Fruit fly (Drosophila melanogaster) whole organism, wandering third instar larva: ENCODE data around the gene Pdp.
A peak's percentile ranks its signal among the peaks of the same experiment; 100 is the strongest.

Source experiments
- Abd-B ChIP-seq: fragments of >200 bp; optimal IDR thresholded peaks from 2 replicates; lab custom pipeline; 2017; ENCODE audit warnings: missing biosample characterization, missing genetic modification characterization
- CG32264 ChIP-seq: fragments of 200-800 bp; sonication (Bioruptor generic); optimal IDR thresholded peaks from 2 replicates; lab custom pipeline; 2016; ENCODE audit warnings: missing biosample characterization, missing genetic modification characterization
- CG9705 ChIP-seq: fragments of 200-800 bp; sonication (Bioruptor generic); optimal IDR thresholded peaks from 2 replicates; lab custom pipeline; 2018; ENCODE audit warnings: missing biosample characterization, mild to moderate bottlenecking, missing genetic modification characterization
- CrebA ChIP-seq: fragments of 200-800 bp; sonication (Bioruptor generic); optimal IDR thresholded peaks from 2 replicates; lab custom pipeline; 2016; ENCODE audit warnings: missing biosample characterization, mild to moderate bottlenecking, missing genetic modification characterization, borderline replicate concordance
- Dfd ChIP-seq: fragments of >200 bp; optimal IDR thresholded peaks from 2 replicates; lab custom pipeline; 2017; ENCODE audit warnings: missing biosample characterization, missing genetic modification characterization
- Dif ChIP-seq: fragments of 200-275, 200-300 bp; sonication (Bioruptor generic); optimal IDR thresholded peaks from 2 replicates; lab custom pipeline; 2018; ENCODE audit warnings: missing biosample characterization, missing genetic modification characterization; ENCODE audit not compliant: partially characterized antibody
- GATAd ChIP-seq: sonication (Bioruptor generic); optimal IDR thresholded peaks from 2 replicates; lab custom pipeline; 2016; ENCODE audit warnings: missing biosample characterization, missing genetic modification characterization
- HLH106 ChIP-seq: fragments of 200-800 bp; optimal IDR thresholded peaks from 3 replicates; lab custom pipeline; 2019; ENCODE audit warnings: missing biosample characterization, mild to moderate bottlenecking, missing genetic modification characterization, moderate library complexity
- Hnf4 ChIP-seq: fragments of 200-800 bp; sonication (Bioruptor generic); optimal IDR thresholded peaks from 2 replicates; lab custom pipeline; 2016; ENCODE audit warnings: missing biosample characterization, mild to moderate bottlenecking, missing genetic modification characterization
- Hr78 ChIP-seq: fragments of >200 bp; optimal IDR thresholded peaks from 2 replicates; lab custom pipeline; 2017; ENCODE audit warnings: missing biosample characterization, missing genetic modification characterization
- Hr83 ChIP-seq: fragments of 200-300 bp; sonication (Bioruptor generic); optimal IDR thresholded peaks from 2 replicates; lab custom pipeline; 2016; ENCODE audit warnings: missing biosample characterization, mild to moderate bottlenecking, missing genetic modification characterization, moderate library complexity; ENCODE audit not compliant: poor library complexity, severe bottlenecking
- Jra ChIP-seq: sonication (Bioruptor generic); optimal IDR thresholded peaks from 2 replicates; lab custom pipeline; 2016; ENCODE audit warnings: missing biosample characterization, missing genetic modification characterization
- Mio ChIP-seq: sonication (Bioruptor generic); optimal IDR thresholded peaks from 2 replicates; lab custom pipeline; 2016; ENCODE audit warnings: missing biosample characterization, missing genetic modification characterization
- Myc ChIP-seq: fragments of >200 bp; optimal IDR thresholded peaks from 2 replicates; lab custom pipeline; 2017
- N ChIP-seq: fragments of >200 bp; optimal IDR thresholded peaks from 2 replicates; lab custom pipeline; 2018; ENCODE audit warnings: missing biosample characterization, missing external identifiers, missing genetic modification characterization
- OdsH ChIP-seq: fragments of 200-800 bp; sonication (Bioruptor generic); optimal IDR thresholded peaks from 2 replicates; lab custom pipeline; 2016; ENCODE audit warnings: missing biosample characterization, mild to moderate bottlenecking, missing genetic modification characterization
- Rel ChIP-seq, 2 experiments: fragments of 200-800 bp; sonication (Bioruptor generic) in 1 of 2; optimal IDR thresholded peaks; 2 replicates in 1 of 2; 3 replicates in 1 of 2; lab custom pipeline; 2016 to 2019; ENCODE audit warnings: mild to moderate bottlenecking in 2 of 2, missing biosample characterization in 2 of 2, missing genetic modification characterization in 2 of 2, moderate library complexity in 1 of 2
- Sp1 ChIP-seq: fragments of 200-800 bp; sonication (Bioruptor generic); optimal IDR thresholded peaks from 3 replicates; lab custom pipeline; 2019; ENCODE audit warnings: missing biosample characterization, mild to moderate bottlenecking, missing genetic modification characterization, moderate library complexity
- Vsx2 ChIP-seq: fragments of 200-300, 225-300 bp; sonication (Bioruptor generic); optimal IDR thresholded peaks from 2 replicates; lab custom pipeline; 2018; ENCODE audit warnings: missing biosample characterization, missing genetic modification characterization; ENCODE audit not compliant: partially characterized antibody
- br ChIP-seq: fragments of 200-800 bp; sonication (Bioruptor generic); optimal IDR thresholded peaks from 2 replicates; lab custom pipeline; 2016; ENCODE audit warnings: missing biosample characterization, missing genetic modification characterization
- brk ChIP-seq: fragments of 200-800 bp; sonication (Bioruptor generic); optimal IDR thresholded peaks from 2 replicates; lab custom pipeline; 2016; ENCODE audit warnings: missing biosample characterization, mild to moderate bottlenecking, missing genetic modification characterization
- dl ChIP-seq, 2 experiments: fragments of 175-275, 200-275 bp in 1 of 2; fragments of 200-275 bp in 1 of 2; sonication (Bioruptor generic); optimal IDR thresholded peaks; lab custom pipeline; 2018; ENCODE audit warnings: mild to moderate bottlenecking in 2 of 2, missing biosample characterization in 2 of 2, missing genetic modification characterization in 2 of 2, moderate library complexity in 2 of 2; ENCODE audit not compliant: partially characterized antibody in 2 of 2, insufficient read depth in 1 of 2
- dmrt93B ChIP-seq: fragments of 200-800 bp; sonication (Bioruptor generic); optimal IDR thresholded peaks from 2 replicates; lab custom pipeline; 2018; ENCODE audit warnings: missing biosample characterization, mild to moderate bottlenecking, missing genetic modification characterization
- dsf ChIP-seq: sonication (Bioruptor generic); optimal IDR thresholded peaks from 2 replicates; lab custom pipeline; 2016; ENCODE audit warnings: missing biosample characterization, missing genetic modification characterization, borderline replicate concordance
- ey ChIP-seq: fragments of 200-800 bp; sonication (Bioruptor generic); optimal IDR thresholded peaks from 2 replicates; lab custom pipeline; 2016; ENCODE audit warnings: missing biosample characterization, missing genetic modification characterization
- foxo ChIP-seq, 2 experiments: fragments of 200-800 bp; sonication (Bioruptor generic); optimal IDR thresholded peaks; 2 replicates in 1 of 2; 3 replicates in 1 of 2; lab custom pipeline; 2016 to 2017; ENCODE audit warnings: missing biosample characterization in 2 of 2, missing genetic modification characterization in 2 of 2
- fru ChIP-seq: fragments of 200-800 bp; sonication (Bioruptor generic); optimal IDR thresholded peaks from 3 replicates; lab custom pipeline; 2016; ENCODE audit warnings: missing biosample characterization, mild to moderate bottlenecking, missing genetic modification characterization
- h ChIP-seq: fragments of 200-800 bp; sonication (Bioruptor generic); optimal IDR thresholded peaks from 3 replicates; lab custom pipeline; 2016; ENCODE audit warnings: missing biosample characterization, mild to moderate bottlenecking, missing genetic modification characterization
- jim ChIP-seq: fragments of 175-275, 200-325 bp; sonication (Bioruptor generic); optimal IDR thresholded peaks from 2 replicates; lab custom pipeline; 2016; ENCODE audit warnings: missing biosample characterization, mild to moderate bottlenecking, missing genetic modification characterization
- lola ChIP-seq: fragments of >200 bp; optimal IDR thresholded peaks from 2 replicates; lab custom pipeline; 2017; ENCODE audit warnings: missing biosample characterization, missing genetic modification characterization
- pan ChIP-seq: fragments of >200 bp; optimal IDR thresholded peaks from 2 replicates; lab custom pipeline; 2017
- psq ChIP-seq: fragments of 200-800 bp; sonication (Bioruptor generic); optimal IDR thresholded peaks from 3 replicates; lab custom pipeline; 2017; ENCODE audit warnings: missing biosample characterization, mild to moderate bottlenecking, missing genetic modification characterization, moderate library complexity
- rgr ChIP-seq: fragments of 200-800 bp; sonication (Bioruptor generic); optimal IDR thresholded peaks from 3 replicates; lab custom pipeline; 2016; ENCODE audit warnings: missing biosample characterization, mild to moderate bottlenecking, missing genetic modification characterization
- sage ChIP-seq: fragments of 200-800 bp; sonication (Bioruptor generic); optimal IDR thresholded peaks from 2 replicates; lab custom pipeline; 2016; ENCODE audit warnings: missing biosample characterization, mild to moderate bottlenecking, missing genetic modification characterization
- sv ChIP-seq: fragments of 200-800 bp; sonication (Bioruptor generic); optimal IDR thresholded peaks from 3 replicates; lab custom pipeline; 2016; ENCODE audit warnings: missing biosample characterization, missing genetic modification characterization
- tai ChIP-seq: sonication (Bioruptor generic); optimal IDR thresholded peaks from 2 replicates; lab custom pipeline; 2016; ENCODE audit warnings: missing biosample characterization, missing genetic modification characterization
- usp ChIP-seq: fragments of >200 bp; optimal IDR thresholded peaks from 2 replicates; lab custom pipeline; 2017; ENCODE audit warnings: missing biosample characterization, missing genetic modification characterization
- woc ChIP-seq: sonication (Bioruptor generic); optimal IDR thresholded peaks from 2 replicates; lab custom pipeline; 2016; ENCODE audit warnings: missing biosample characterization, mild to moderate bottlenecking, missing genetic modification characterization

The Pdp gene

dm6 chrX:7705175-7706097 lies 29.0 kb downstream of the Pdp start:
- TF ChIP-seq Mio (GFP tag; lab: Kevin White, UChicago) = peak; percentile 11
- TF ChIP-seq OdsH (GFP tag; lab: Kevin White, UChicago) = peak; percentile 94
- TF ChIP-seq dl (GFP tag; optimal IDR thresholded peaks at IDR 0.05; lab: Kevin White, UChicago; ENCODE audit: insufficient read depth in 1 of 2, partially characterized antibody in 2 of 2) = peak; percentile 78 to 85
- peak; percentile 30 for TF ChIP-seq Dfd (GFP tag; lab: Kevin White, UChicago)
- TF ChIP-seq CG9705 = peak; percentile 82
- peak; percentile 95 for TF ChIP-seq h (GFP tag; lab: Kevin White, UChicago)
- TF ChIP-seq foxo (GFP tag; optimal IDR thresholded peaks at IDR 0.05; lab: Kevin White, UChicago) = peak in 1 of 2 experiments; percentile 96
- TF ChIP-seq Vsx2 (GFP tag; lab: Kevin White, UChicago) = peak; percentile 59
- TF ChIP-seq tai (GFP tag; lab: Kevin White, UChicago) = peak; percentile 46
- peak; percentile 49 for TF ChIP-seq Jra
- peak; percentile 94 for TF ChIP-seq HLH106 (tag; lab: Kevin White, UChicago)
- peak; percentile 91 for TF ChIP-seq ey (GFP tag; lab: Kevin White, UChicago)
- peak; percentile 14 for TF ChIP-seq dsf (GFP tag; lab: Kevin White, UChicago)
- peak; percentile 36 for TF ChIP-seq CG32264 (GFP tag; lab: Kevin White, UChicago)
- TF ChIP-seq N (GFP tag; lab: Kevin White, UChicago) = no peak
- TF ChIP-seq GATAd (GFP tag; lab: Kevin White, UChicago) = peak; percentile 29
- TF ChIP-seq sage = peak; percentile 57
- TF ChIP-seq brk (GFP tag; lab: Kevin White, UChicago) = peak; percentile 80
- TF ChIP-seq Rel (GFP tag; optimal IDR thresholded peaks at IDR 0.05; lab: Kevin White, UChicago) = peak; percentile 36
- TF ChIP-seq Rel (tag; optimal IDR thresholded peaks at IDR 0.05; lab: Kevin White, UChicago) = no peak
- TF ChIP-seq CrebA (GFP tag; lab: Kevin White, UChicago) = no peak
- peak; percentile 95 for TF ChIP-seq rgr (GFP tag; lab: Kevin White, UChicago)
- no peak for TF ChIP-seq Abd-B
- no peak for TF ChIP-seq Myc (lab: Kevin White, UChicago)
- TF ChIP-seq Hr83 (GFP tag; lab: Kevin White, UChicago) = peak; percentile 11
- TF ChIP-seq Sp1 (GFP tag; lab: Kevin White, UChicago) = peak; percentile 94
- TF ChIP-seq psq = peak; percentile 92
- peak; percentile 86 for TF ChIP-seq br (GFP tag; lab: Kevin White, UChicago)
- TF ChIP-seq lola (GFP tag; lab: Kevin White, UChicago) = no peak
- peak; percentile 91 for TF ChIP-seq sv (GFP tag; lab: Kevin White, UChicago)
- TF ChIP-seq pan (lab: Kevin White, UChicago) = no peak
- TF ChIP-seq fru (GFP tag; lab: Kevin White, UChicago) = peak; percentile 94
- peak; percentile 72 for TF ChIP-seq Hnf4
- peak; percentile 93 for TF ChIP-seq dmrt93B (GFP tag; lab: Kevin White, UChicago)
- TF ChIP-seq woc (GFP tag; lab: Kevin White, UChicago) = peak; percentile 73
- no peak for TF ChIP-seq usp (GFP tag; lab: Kevin White, UChicago)
- no peak for TF ChIP-seq Hr78 (GFP tag; lab: Kevin White, UChicago)
- TF ChIP-seq Dif (GFP tag; lab: Kevin White, UChicago) = peak; percentile 86
- TF ChIP-seq jim (GFP tag; lab: Kevin White, UChicago) = no peak
